Fruit fly (Drosophila melanogaster) whole organism, embryonic: ENCODE measurements around the gene DCTN6-p27.

ENCODE experiments used
- Awh ChIP-seq: fragments of 200-800 bp; sonication (Bioruptor generic); IDR thresholded peaks from 2 replicates; pipeline ENCODE4, ENCODE4 v1.3.6; 2022; ENCODE audit warnings: missing biosample characterization, missing genetic modification characterization
- CG10267 ChIP-seq: fragments of 200-800 bp; sonication (Bioruptor generic); optimal IDR thresholded peaks from 2 replicates; lab custom pipeline; 2018; ENCODE audit warnings: missing biosample characterization, mild to moderate bottlenecking, missing genetic modification characterization, moderate library complexity
- CG11085 ChIP-seq: fragments of 200-800 bp; sonication (Bioruptor generic); IDR thresholded peaks from 2 replicates; pipeline ENCODE4 v1.3.6; 2022; ENCODE audit warnings: missing biosample characterization, missing genetic modification characterization
- CG11504 ChIP-seq: fragments of 200-800 bp; sonication (Bioruptor generic); optimal IDR thresholded peaks from 3 replicates; lab custom pipeline; 2019; ENCODE audit warnings: missing biosample characterization, mild to moderate bottlenecking, missing genetic modification characterization, moderate library complexity
- CG11723 ChIP-seq: fragments of 200-800 bp; sonication (Bioruptor generic); optimal IDR thresholded peaks from 2 replicates; lab custom pipeline; 2017; ENCODE audit warnings: missing biosample characterization, mild to moderate bottlenecking, missing genetic modification characterization
- CG12299 ChIP-seq: fragments of 200-800 bp; sonication (Bioruptor generic); optimal IDR thresholded peaks from 2 replicates; lab custom pipeline; 2018; ENCODE audit warnings: missing biosample characterization, mild to moderate bottlenecking, missing genetic modification characterization
- CG13287 ChIP-seq: fragments of 200-800 bp; sonication (Bioruptor generic); IDR thresholded peaks from 2 replicates; pipeline ENCODE4 v1.3.6; 2022; ENCODE audit warnings: missing biosample characterization, missing genetic modification characterization; ENCODE audit not compliant: partially characterized antibody
- CG14965 ChIP-seq: fragments of 200-800 bp; sonication (Bioruptor generic); optimal IDR thresholded peaks from 2 replicates; lab custom pipeline; 2016; ENCODE audit warnings: missing biosample characterization, missing genetic modification characterization, borderline replicate concordance
- CG18764 ChIP-seq: fragments of 200-800 bp; sonication (Bioruptor generic); optimal IDR thresholded peaks from 3 replicates; lab custom pipeline; 2016; ENCODE audit warnings: missing biosample characterization, missing genetic modification characterization
- CG2116 ChIP-seq: fragments of 200-800 bp; sonication (Bioruptor generic); optimal IDR thresholded peaks from 3 replicates; lab custom pipeline; 2018; ENCODE audit warnings: missing biosample characterization, mild to moderate bottlenecking, missing genetic modification characterization
- CG2199 ChIP-seq: fragments of 200-800 bp; sonication (Bioruptor generic); IDR thresholded peaks from 3 replicates; pipeline ENCODE4 v1.3.6; 2022; ENCODE audit warnings: missing biosample characterization, missing genetic modification characterization
- CG2678 ChIP-seq: fragments of 200-800 bp; sonication (Bioruptor generic); optimal IDR thresholded peaks from 3 replicates; lab custom pipeline; 2019; ENCODE audit warnings: missing biosample characterization, mild to moderate bottlenecking, missing genetic modification characterization, moderate library complexity
- CG3407 ChIP-seq: fragments of 200-800 bp; sonication (Bioruptor generic); optimal IDR thresholded peaks from 2 replicates; lab custom pipeline; 2018; ENCODE audit warnings: missing biosample characterization, mild to moderate bottlenecking, missing genetic modification characterization
- CG43689 ChIP-seq: fragments of 200-800 bp; sonication (Bioruptor generic); IDR thresholded peaks from 2 replicates; pipeline ENCODE4 v1.3.6; 2022; ENCODE audit warnings: missing biosample characterization, missing genetic modification characterization
- CG4854 ChIP-seq: fragments of 200-800 bp; sonication (Bioruptor generic); optimal IDR thresholded peaks from 2 replicates; lab custom pipeline; 2016; ENCODE audit warnings: missing biosample characterization, missing genetic modification characterization, inconsistent platforms
- CG7271 ChIP-seq: fragments of 200-800 bp; sonication (Bioruptor generic); optimal IDR thresholded peaks from 2 replicates; lab custom pipeline; 2018; ENCODE audit warnings: missing biosample characterization, mild to moderate bottlenecking, missing genetic modification characterization, moderate library complexity
- CG9727 ChIP-seq: fragments of 200-800 bp; sonication (Bioruptor generic); optimal IDR thresholded peaks from 3 replicates; lab custom pipeline; 2017; ENCODE audit warnings: missing biosample characterization, mild to moderate bottlenecking, missing genetic modification characterization
- Chrac-16 ChIP-seq: fragments of 200-800 bp; sonication (Bioruptor generic); optimal IDR thresholded peaks from 3 replicates; lab custom pipeline; 2016; ENCODE audit warnings: missing biosample characterization, missing genetic modification characterization
- Gug ChIP-seq: fragments of 200-800 bp; sonication (Bioruptor generic); IDR thresholded peaks from 4 replicates; pipeline ENCODE4 v1.3.6; 2022; ENCODE audit warnings: missing biosample characterization, missing genetic modification characterization
- HmgD ChIP-seq: fragments of 200-800 bp; sonication (Bioruptor generic); optimal IDR thresholded peaks from 3 replicates; lab custom pipeline; 2016; ENCODE audit warnings: missing biosample characterization, missing genetic modification characterization
- NFAT ChIP-seq: fragments of 200-800 bp; sonication (Bioruptor generic); IDR thresholded peaks from 2 replicates; pipeline ENCODE4 v1.3.6; 2022; ENCODE audit warnings: missing biosample characterization, missing genetic modification characterization
- PHDP ChIP-seq: fragments of 200-800 bp; sonication (Bioruptor generic); optimal IDR thresholded peaks from 3 replicates; lab custom pipeline; 2018; ENCODE audit warnings: missing biosample characterization, mild to moderate bottlenecking, missing genetic modification characterization, moderate library complexity
- Trl ChIP-seq, 3 experiments: fragments of >200 bp in 2 of 3; fragments of 200-800 bp in 1 of 3; sonication (Bioruptor generic) in 1 of 3; optimal IDR thresholded peaks; 2 replicates in 1 of 3; 3 replicates in 2 of 3; lab custom pipeline; 2016 to 2017; ENCODE audit warnings: missing biosample characterization in 1 of 3, missing genetic modification characterization in 1 of 3
- ara ChIP-seq: fragments of 200-800 bp; sonication (Bioruptor generic); IDR thresholded peaks from 2 replicates; pipeline ENCODE4 v1.3.6; 2022; ENCODE audit warnings: missing biosample characterization, missing genetic modification characterization
- bowl ChIP-seq: fragments of 200-800 bp; sonication (Bioruptor generic); IDR thresholded peaks from 2 replicates; pipeline ENCODE4 v1.3.6; 2022; ENCODE audit warnings: missing biosample characterization, missing genetic modification characterization
- bsh ChIP-seq, 2 experiments: fragments of 200-800 bp; sonication (Bioruptor generic); optimal IDR thresholded peaks; 2 replicates each; lab custom pipeline; 2017 to 2018; ENCODE audit warnings: mild to moderate bottlenecking in 2 of 2, missing biosample characterization in 2 of 2, missing genetic modification characterization in 2 of 2, moderate library complexity in 1 of 2
- cg ChIP-seq: fragments of 200-800 bp; sonication (Bioruptor generic); optimal IDR thresholded peaks from 3 replicates; lab custom pipeline; 2019; ENCODE audit warnings: missing biosample characterization, mild to moderate bottlenecking, missing genetic modification characterization, moderate library complexity
- chn ChIP-seq: fragments of 200-800 bp; sonication (Bioruptor generic); optimal IDR thresholded peaks from 2 replicates; lab custom pipeline; 2016; ENCODE audit warnings: missing biosample characterization, missing genetic modification characterization
- ci ChIP-seq: fragments of 200-800 bp; sonication (Bioruptor generic); IDR thresholded peaks from 3 replicates; pipeline ENCODE4 v1.3.6; 2022; ENCODE audit warnings: missing biosample characterization, missing genetic modification characterization
- corto ChIP-seq: fragments of 200-800 bp; sonication (Bioruptor generic); optimal IDR thresholded peaks from 2 replicates; lab custom pipeline; 2016; ENCODE audit warnings: missing biosample characterization, mild to moderate bottlenecking, missing genetic modification characterization, moderate library complexity
- crol ChIP-seq: fragments of 200-800 bp; sonication (Bioruptor generic); IDR thresholded peaks from 2 replicates; pipeline ENCODE4 v1.3.6; 2022; ENCODE audit warnings: missing biosample characterization, missing genetic modification characterization
- dimm ChIP-seq: fragments of 200-800 bp; sonication (Bioruptor generic); IDR thresholded peaks from 2 replicates; pipeline ENCODE4 v1.3.6; 2022; ENCODE audit warnings: missing biosample characterization, missing genetic modification characterization
- gce ChIP-seq: fragments of 200-800 bp; sonication (Bioruptor generic); IDR thresholded peaks from 3 replicates; pipeline ENCODE4 v1.3.6; 2022; ENCODE audit warnings: missing biosample characterization, missing genetic modification characterization
- gem ChIP-seq: fragments of 200-800 bp; sonication (Bioruptor generic); optimal IDR thresholded peaks from 2 replicates; lab custom pipeline; 2019; ENCODE audit warnings: missing biosample characterization, mild to moderate bottlenecking, missing genetic modification characterization, moderate library complexity
- inv ChIP-seq: fragments of 200-800 bp; sonication (Bioruptor generic); IDR thresholded peaks from 2 replicates; pipeline ENCODE4 v1.3.6; 2022; ENCODE audit warnings: missing biosample characterization, missing genetic modification characterization; ENCODE audit not compliant: partially characterized antibody
- jing ChIP-seq: fragments of 200-800 bp; sonication (Bioruptor generic); optimal IDR thresholded peaks from 2 replicates; lab custom pipeline; 2018; ENCODE audit warnings: missing biosample characterization, mild to moderate bottlenecking, missing genetic modification characterization
- kay ChIP-seq: fragments of 200-800 bp; sonication (Bioruptor generic); optimal IDR thresholded peaks from 2 replicates; lab custom pipeline; 2016; ENCODE audit warnings: missing biosample characterization, missing genetic modification characterization
- kni ChIP-seq: fragments of 200-800 bp; sonication (Bioruptor generic); optimal IDR thresholded peaks from 3 replicates; lab custom pipeline; 2017; ENCODE audit warnings: mild to moderate bottlenecking, missing biosample characterization, missing genetic modification reagents, missing genetic modification characterization
- nerfin-1 ChIP-seq: fragments of 200-800 bp; sonication (Bioruptor generic); optimal IDR thresholded peaks from 3 replicates; lab custom pipeline; 2019; ENCODE audit warnings: missing biosample characterization, mild to moderate bottlenecking, missing genetic modification characterization, moderate library complexity
- nmo ChIP-seq: fragments of 200-800 bp; sonication (Bioruptor generic); optimal IDR thresholded peaks from 2 replicates; lab custom pipeline; 2018; ENCODE audit warnings: missing biosample characterization, mild to moderate bottlenecking, missing genetic modification characterization, moderate library complexity
- nom ChIP-seq: fragments of 200-800 bp; sonication (Bioruptor generic); optimal IDR thresholded peaks from 2 replicates; lab custom pipeline; 2017; ENCODE audit warnings: missing biosample characterization, missing genetic modification characterization, mild to moderate bottlenecking, moderate library complexity, missing genetic modification reagents
- pfk ChIP-seq: fragments of 200-800 bp; sonication (Bioruptor generic); optimal IDR thresholded peaks from 2 replicates; lab custom pipeline; 2018; ENCODE audit warnings: missing biosample characterization, mild to moderate bottlenecking, missing genetic modification characterization, moderate library complexity
- pros ChIP-seq: fragments of 200-800 bp; sonication (Bioruptor generic); optimal IDR thresholded peaks from 3 replicates; lab custom pipeline; 2019; ENCODE audit warnings: missing biosample characterization, mild to moderate bottlenecking, missing genetic modification characterization, moderate library complexity
- sc ChIP-seq, 3 experiments: fragments of >200 bp in 2 of 3; fragments of 200-800 bp in 1 of 3; sonication (Bioruptor generic) in 1 of 3; optimal IDR thresholded peaks; 2 replicates in 2 of 3; 3 replicates in 1 of 3; lab custom pipeline; 2017; ENCODE audit warnings: mild to moderate bottlenecking in 1 of 3, missing biosample characterization in 1 of 3, missing genetic modification characterization in 1 of 3, missing genetic modification reagents in 1 of 3
- sd ChIP-seq: fragments of 200-800 bp; sonication (Bioruptor generic); optimal IDR thresholded peaks from 3 replicates; lab custom pipeline; 2018; ENCODE audit warnings: missing biosample characterization, mild to moderate bottlenecking, missing genetic modification characterization, moderate library complexity
- slou ChIP-seq: fragments of 200-800 bp; sonication (Bioruptor generic); optimal IDR thresholded peaks from 3 replicates; lab custom pipeline; 2016; ENCODE audit warnings: missing biosample characterization, missing genetic modification characterization
- tna ChIP-seq: fragments of 200-800 bp; sonication (Bioruptor generic); IDR thresholded peaks from 2 replicates; pipeline ENCODE4 v1.3.6; 2022; ENCODE audit warnings: missing biosample characterization, missing genetic modification characterization; ENCODE audit not compliant: partially characterized antibody

Gene DCTN6-p27

dm6 chr2L:19137494-19138360 lies 5.6 kb downstream of the DCTN6-p27 start:
- TF ChIP-seq CG13287 (GFP tag; lab: Robert Waterston, UW): no peak
- TF ChIP-seq bowl (GFP tag; lab: Robert Waterston, UW): no peak
- TF ChIP-seq CG4854: no peak
- no peak for TF ChIP-seq HmgD (GFP tag; lab: Kevin White, UChicago)
- no peak for TF ChIP-seq jing (GFP tag; lab: Kevin White, UChicago)
- no peak for TF ChIP-seq CG14965 (GFP tag; lab: Kevin White, UChicago)
- TF ChIP-seq ara: no peak
- no peak for TF ChIP-seq Gug (GFP tag; lab: Robert Waterston, UW)
- TF ChIP-seq CG2116 (GFP tag; lab: Kevin White, UChicago): no peak
- peak; percentile 20 for TF ChIP-seq nom
- no peak for TF ChIP-seq ci (GFP tag; lab: Robert Waterston, UW)
- TF ChIP-seq kay: no peak
- TF ChIP-seq pfk (GFP tag; lab: Kevin White, UChicago): peak; percentile 91
- TF ChIP-seq CG11504: no peak
- TF ChIP-seq slou (GFP tag; lab: Kevin White, UChicago): no peak
- 0 out of 3 replicates have a peak, but pooled peaks have one; percentile 28 for TF ChIP-seq CG2199 (GFP tag; lab: Robert Waterston, UW)
- TF ChIP-seq nmo (GFP tag; lab: Kevin White, UChicago): no peak
- no peak for TF ChIP-seq bsh (GFP tag; optimal IDR thresholded peaks at IDR 0.05; lab: Kevin White, UChicago)
- TF ChIP-seq Chrac-16 (GFP tag; lab: Kevin White, UChicago): no peak
- TF ChIP-seq PHDP (tag; lab: Kevin White, UChicago): no peak
- no peak for TF ChIP-seq tna (GFP tag; lab: Robert Waterston, UW)
- no peak for TF ChIP-seq inv
- TF ChIP-seq CG9727 (GFP tag; lab: Kevin White, UChicago): no peak
- no peak for TF ChIP-seq CG11085 (GFP tag; lab: Robert Waterston, UW)
- TF ChIP-seq Awh: no peak
- 0 out of 2 replicates have a peak, but pooled peaks have one; percentile 32 for TF ChIP-seq crol (GFP tag; lab: Robert Waterston, UW)
- no peak for TF ChIP-seq chn (GFP tag; lab: Kevin White, UChicago)
- peak; percentile 98 for TF ChIP-seq pros (GFP tag; lab: Kevin White, UChicago)
- peak; percentile 40 for TF ChIP-seq cg (GFP tag; lab: Kevin White, UChicago)
- TF ChIP-seq nerfin-1 (tag; lab: Kevin White, UChicago): peak; percentile 16
- no peak for TF ChIP-seq CG12299
- no peak for TF ChIP-seq dimm
- no peak for TF ChIP-seq NFAT (GFP tag; lab: Robert Waterston, UW)
- TF ChIP-seq CG11723: no peak
- no peak for TF ChIP-seq CG10267 (tag; lab: Kevin White, UChicago)
- TF ChIP-seq Trl (optimal IDR thresholded peaks at IDR 0.05; lab: Kevin White, UChicago): no peak
- TF ChIP-seq Trl (GFP tag; optimal IDR thresholded peaks at IDR 0.05; lab: Kevin White, UChicago): no peak
- TF ChIP-seq CG2678 (tag; lab: Kevin White, UChicago): no peak
- no peak for TF ChIP-seq CG7271 (tag; lab: Kevin White, UChicago)
- TF ChIP-seq CG18764 (GFP tag; lab: Kevin White, UChicago): no peak
- TF ChIP-seq corto (GFP tag; lab: Kevin White, UChicago): no peak
- no peak for TF ChIP-seq gce
- no peak for TF ChIP-seq CG3407 (GFP tag; lab: Kevin White, UChicago)
- TF ChIP-seq gem: no peak
- TF ChIP-seq sd (tag; lab: Kevin White, UChicago): no peak
- TF ChIP-seq sc (optimal IDR thresholded peaks at IDR 0.05; lab: Kevin White, UChicago): no peak
- TF ChIP-seq sc (GFP tag; optimal IDR thresholded peaks at IDR 0.05; lab: Kevin White, UChicago): no peak
- no peak for TF ChIP-seq CG43689 (GFP tag; lab: Robert Waterston, UW)
- TF ChIP-seq kni (GFP tag; lab: Kevin White, UChicago): peak; percentile 20
